Fruit fly (Drosophila melanogaster): Measurements from ENCODE around the gene CG5131.

DNA sequence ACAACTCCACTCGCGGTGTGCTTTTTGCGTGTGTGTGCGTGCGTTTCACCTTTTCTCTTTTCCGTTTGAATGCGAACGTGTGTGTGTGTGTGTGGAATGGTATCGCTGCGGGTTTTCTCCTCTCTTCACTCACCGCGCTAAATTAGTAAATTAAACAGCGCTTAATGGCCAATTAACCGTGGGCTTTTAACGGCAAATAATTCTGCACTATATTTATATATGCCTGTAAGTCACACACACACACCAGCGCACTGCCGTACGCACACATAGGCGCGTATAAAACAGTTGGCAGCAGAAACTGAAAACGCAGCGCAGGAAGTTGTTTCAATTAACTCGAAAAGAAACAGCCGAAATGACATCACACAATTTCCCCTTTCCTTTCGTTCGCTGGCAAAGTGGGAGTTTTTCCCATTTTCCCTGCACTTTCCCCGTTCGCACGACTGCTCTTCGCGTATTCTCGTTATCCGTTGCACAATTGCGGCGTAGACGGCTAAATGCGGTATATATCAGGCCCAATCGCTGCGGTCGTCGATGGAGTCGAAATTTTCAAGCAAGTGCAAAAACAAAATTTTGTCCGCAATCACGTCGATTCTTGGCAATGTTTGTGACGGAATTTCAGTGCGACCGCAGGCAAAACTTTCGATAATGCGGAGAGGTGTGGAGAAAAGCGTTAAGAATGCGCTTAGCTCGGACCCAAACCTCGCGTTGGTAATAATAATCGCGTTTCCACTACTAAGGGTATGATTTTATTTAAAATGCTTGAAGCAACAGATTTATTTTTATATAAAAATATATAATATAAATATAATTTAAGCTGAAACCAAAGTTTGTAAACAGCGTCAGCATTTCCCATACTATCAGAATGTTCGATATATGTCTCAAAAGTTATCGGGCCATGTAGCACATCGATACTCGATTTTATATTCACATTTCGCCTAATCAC, 11.4 kb upstream of the CG5131 start, which contains the start of gene BicD:
- TF ChIP-seq hbn (GFP tag; IDR thresholded peaks at IDR 0.05; ENCODE audit: partially characterized antibody) = no peak; the same call in 1 of the 2 replicates
- no peak for TF ChIP-seq h (optimal IDR thresholded peaks at IDR 0.05)
- no peak for TF ChIP-seq CG33557 (GFP tag; optimal IDR thresholded peaks at IDR 0.05)
- TF ChIP-seq CG10147 (GFP tag; optimal IDR thresholded peaks at IDR 0.05) = no peak
- peak; percentile 72 for TF ChIP-seq Hmr (GFP tag; optimal IDR thresholded peaks at IDR 0.05)
- TF ChIP-seq CTCF (GFP tag; optimal IDR thresholded peaks at IDR 0.05) = peak; percentile 54
- no peak for TF ChIP-seq Chrac-16 (GFP tag; optimal IDR thresholded peaks at IDR 0.05)
- peak; percentile 77 for TF ChIP-seq CG17186 (GFP tag; optimal IDR thresholded peaks at IDR 0.05)
- no peak for TF ChIP-seq CG8478 (optimal IDR thresholded peaks at IDR 0.05)
